Worm (Caenorhabditis elegans): ENCODE results near the gene ins-8.
A peak's percentile ranks its signal among the peaks of the same experiment; 100 is the strongest.

DNA sequence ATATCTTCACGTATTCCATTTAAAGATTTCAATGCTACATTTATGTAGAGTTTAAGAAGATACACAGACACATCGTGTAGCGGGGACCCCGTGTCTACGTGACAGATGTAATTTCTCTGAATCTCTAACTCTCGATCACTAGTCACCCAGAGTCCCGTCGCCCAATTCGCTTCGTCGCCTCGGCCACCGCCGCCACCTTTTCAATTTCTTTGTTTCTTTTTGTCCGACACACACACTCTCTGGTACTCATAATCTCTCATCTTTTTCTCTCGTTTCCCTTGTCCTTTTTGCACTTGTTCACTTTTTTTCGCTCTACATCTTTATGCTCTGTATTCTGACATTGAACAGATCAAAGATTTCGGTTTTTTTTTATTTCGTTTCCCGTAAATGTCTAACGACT lies 37.7 kb upstream of the ins-8 start:
- TF ChIP-seq W03F9.2 (tag; optimal IDR thresholded peaks at IDR 0.05) (peak; percentile 25), him-1 (tag; optimal IDR thresholded peaks at IDR 0.05) (no peak)
